Worm (Caenorhabditis elegans) whole organism, L2 larva: Measurements from ENCODE around the gene tbx-9.
A peak's percentile ranks its signal among the peaks of the same experiment; 100 is the strongest.

ENCODE experiments used
- C34F6.9 ChIP-seq: fragments of 150-350 bp; optimal IDR thresholded peaks from 2 replicates; lab custom pipeline; 2014; ENCODE audit warnings: missing biosample characterization, missing genetic modification characterization
- F13H6.1 ChIP-seq: sonication (generic microtip); optimal IDR thresholded peaks from 2 replicates; lab custom pipeline; 2016; ENCODE audit warnings: missing genetic modification characterization, missing compliant biosample characterization
- R02D3.7 ChIP-seq: fragments of 150-350 bp; optimal IDR thresholded peaks from 2 replicates; lab custom pipeline; 2014; ENCODE audit warnings: missing biosample characterization, missing genetic modification characterization
- Y55F3AM.14 ChIP-seq: fragments of 200-800 bp; sonication (Bioruptor generic); optimal IDR thresholded peaks from 2 replicates; lab custom pipeline; 2018; ENCODE audit warnings: mild to moderate bottlenecking, missing genetic modification characterization, missing compliant biosample characterization
- alr-1 ChIP-seq: fragments of 150-350 bp; optimal IDR thresholded peaks from 2 replicates; lab custom pipeline; 2014; ENCODE audit warnings: missing biosample characterization, missing genetic modification characterization
- aly-2 ChIP-seq: fragments of 150-350 bp; optimal IDR thresholded peaks from 2 replicates; lab custom pipeline; 2014; ENCODE audit warnings: missing biosample characterization, missing genetic modification characterization
- ama-1 ChIP-seq: fragments of 150-350 bp; optimal IDR thresholded peaks from 2 replicates; lab custom pipeline; 2018; ENCODE audit warnings: inconsistent platforms
- blmp-1 ChIP-seq: sonication (generic microtip); optimal IDR thresholded peaks from 2 replicates; lab custom pipeline; 2017; ENCODE audit warnings: missing genetic modification characterization, mild to moderate bottlenecking, missing compliant biosample characterization, antibody characterized with exemption, moderate library complexity; ENCODE audit not compliant: insufficient read depth
- ceh-16 ChIP-seq: fragments of 150-350 bp; optimal IDR thresholded peaks from 2 replicates; lab custom pipeline; 2014; ENCODE audit warnings: missing biosample characterization, missing genetic modification characterization
- ceh-82 ChIP-seq: fragments of 150-350 bp; optimal IDR thresholded peaks from 2 replicates; lab custom pipeline; 2014; ENCODE audit warnings: missing biosample characterization, missing genetic modification characterization
- crh-2 ChIP-seq: sonication (generic microtip); optimal IDR thresholded peaks from 2 replicates; lab custom pipeline; 2017; ENCODE audit warnings: missing biosample characterization, missing genetic modification characterization
- dmd-4 ChIP-seq: sonication (generic microtip); optimal IDR thresholded peaks from 2 replicates; lab custom pipeline; 2017; ENCODE audit warnings: missing biosample characterization, missing genetic modification characterization
- egl-27 ChIP-seq: sonication (generic microtip); optimal IDR thresholded peaks from 3 replicates; lab custom pipeline; 2017; ENCODE audit warnings: missing biosample characterization, missing genetic modification reagents, missing genetic modification characterization
- elt-1 ChIP-seq: fragments of 150-350 bp; optimal IDR thresholded peaks from 2 replicates; lab custom pipeline; 2014; ENCODE audit warnings: missing biosample characterization, missing genetic modification characterization
- elt-3 ChIP-seq: sonication (generic microtip); optimal IDR thresholded peaks from 2 replicates; lab custom pipeline; 2017; ENCODE audit warnings: missing biosample characterization, missing genetic modification characterization
- fos-1 ChIP-seq: fragments of 150-350 bp; optimal IDR thresholded peaks from 2 replicates; lab custom pipeline; 2014; ENCODE audit warnings: missing biosample characterization, missing genetic modification characterization
- gmeb-1 ChIP-seq: fragments of 150-350 bp; optimal IDR thresholded peaks from 2 replicates; lab custom pipeline; 2014; ENCODE audit warnings: missing biosample characterization, missing genetic modification characterization
- lin-11 ChIP-seq: fragments of 150-350 bp; sonication (generic microtip); optimal IDR thresholded peaks from 2 replicates; lab custom pipeline; 2014; ENCODE audit warnings: missing biosample characterization, missing genetic modification characterization, inconsistent platforms, mixed read lengths
- lin-13 ChIP-seq: fragments of 150-350 bp; optimal IDR thresholded peaks from 2 replicates; lab custom pipeline; 2014; ENCODE audit warnings: missing biosample characterization, missing genetic modification reagents, missing genetic modification characterization
- mab-5 ChIP-seq: fragments of 150-350 bp; optimal IDR thresholded peaks from 2 replicates; lab custom pipeline; 2014; ENCODE audit warnings: missing biosample characterization, missing genetic modification characterization
- nhr-10 ChIP-seq: sonication (generic microtip); optimal IDR thresholded peaks from 2 replicates; lab custom pipeline; 2017; ENCODE audit warnings: missing biosample characterization, missing genetic modification characterization
- nhr-11 ChIP-seq: fragments of 150-350 bp; optimal IDR thresholded peaks from 2 replicates; lab custom pipeline; 2014; ENCODE audit warnings: missing biosample characterization, missing genetic modification characterization
- nhr-237 ChIP-seq: fragments of 150-350 bp; optimal IDR thresholded peaks from 2 replicates; lab custom pipeline; 2014; ENCODE audit warnings: missing biosample characterization, missing genetic modification characterization
- nhr-77 ChIP-seq: fragments of 150-350 bp; optimal IDR thresholded peaks from 2 replicates; lab custom pipeline; 2014; ENCODE audit warnings: missing biosample characterization, missing genetic modification characterization
- peb-1 ChIP-seq: fragments of 150-350 bp; optimal IDR thresholded peaks from 2 replicates; lab custom pipeline; 2014; ENCODE audit warnings: missing biosample characterization, missing genetic modification characterization
- sem-4 ChIP-seq: fragments of 150-350 bp; optimal IDR thresholded peaks from 2 replicates; lab custom pipeline; 2014; ENCODE audit warnings: missing biosample characterization, missing genetic modification reagents, missing genetic modification characterization
- sma-3 ChIP-seq: sonication (generic microtip); optimal IDR thresholded peaks from 2 replicates; lab custom pipeline; 2016; ENCODE audit warnings: missing genetic modification reagents, missing genetic modification characterization, missing compliant biosample characterization
- snpc-4 ChIP-seq: fragments of 150-350 bp; optimal IDR thresholded peaks from 2 replicates; lab custom pipeline; 2014; ENCODE audit warnings: missing biosample characterization, missing genetic modification characterization
- unc-39 ChIP-seq: fragments of 150-350 bp; optimal IDR thresholded peaks from 2 replicates; lab custom pipeline; 2014; ENCODE audit warnings: missing biosample characterization, missing genetic modification characterization
- unc-55 ChIP-seq: fragments of 150-350 bp; sonication (generic microtip); optimal IDR thresholded peaks from 3 replicates; lab custom pipeline; 2014; ENCODE audit warnings: missing biosample characterization, missing genetic modification reagents, missing genetic modification characterization
- unc-62 ChIP-seq: fragments of 150-350 bp; optimal IDR thresholded peaks from 2 replicates; lab custom pipeline; 2014; ENCODE audit warnings: missing biosample characterization, missing genetic modification reagents, missing genetic modification characterization
- zag-1 ChIP-seq: fragments of 150-350 bp; optimal IDR thresholded peaks from 2 replicates; lab custom pipeline; 2014; ENCODE audit warnings: missing biosample characterization, missing genetic modification characterization

The tbx-9 gene

ce11 chrIII:10318062-10318609, 23.5 kb downstream of the tbx-9 start, which contains the start of the genes unc-50 and ostf-4:
Gene unc-50 (minus strand): TSS chrIII:10318162.
Gene ostf-4 (minus strand): TSS chrIII:10318559.
- TF ChIP-seq nhr-77 (tag; lab: Kevin White, UChicago): no peak
- no peak for TF ChIP-seq lin-13
- TF ChIP-seq mab-5 (tag; lab: Kevin White, UChicago): no peak
- no peak for TF ChIP-seq ceh-16
- TF ChIP-seq F13H6.1 (tag; lab: Kevin White, UChicago): no peak
- TF ChIP-seq ceh-82: no peak
- TF ChIP-seq lin-11 (tag; lab: Kevin White, UChicago): no peak
- no peak for TF ChIP-seq alr-1 (tag; lab: Kevin White, UChicago)
- no peak for TF ChIP-seq fos-1
- TF ChIP-seq nhr-10: no peak
- no peak for TF ChIP-seq sem-4 (tag; lab: Kevin White, UChicago)
- no peak for TF ChIP-seq zag-1 (tag; lab: Kevin White, UChicago)
- no peak for TF ChIP-seq nhr-11 (tag; lab: Kevin White, UChicago)

- TF ChIP-seq F13H6.1 (tag; lab: Kevin White, UChicago) (no peak), C34F6.9 (no peak), fos-1 (peak; percentile 75)
Measured at ce11 chrIII:10314234-10314633, 27.4 kb downstream of the tbx-9 start.

ce11 chrIII:10311016-10311415, 30.6 kb downstream of the tbx-9 start, which contains the start of gene T07A5.7:
Gene T07A5.7 (minus strand): TSS chrIII:10311116.
- TF ChIP-seq snpc-4 (tag; lab: Kevin White, UChicago) (no peak), unc-55 (GFP tag; lab: Kevin White, UChicago) (no peak), R02D3.7 (tag; lab: Kevin White, UChicago) (no peak), unc-39 (tag; lab: Kevin White, UChicago) (no peak), crh-2 (tag; lab: Kevin White, UChicago) (no peak), F13H6.1 (tag; lab: Kevin White, UChicago) (no peak)
- TF ChIP-seq, all 48 proteins: peak for 0

- no peak for TF ChIP-seq Y55F3AM.14 (GFP tag; lab: Kevin White, UChicago)
- TF ChIP-seq lin-11 (tag; lab: Kevin White, UChicago): no peak
- no peak for TF ChIP-seq nhr-237 (tag; lab: Kevin White, UChicago)
- peak; percentile 90 for TF ChIP-seq ceh-16
Measured at ce11 chrIII:10306049-10306448, 35.6 kb downstream of the tbx-9 start, which contains the start of gene T07A5.1. Gene T07A5.1 (minus strand): TSS chrIII:10306197.

- TF ChIP-seq fos-1 (peak; percentile 94), Y55F3AM.14 (GFP tag; lab: Kevin White, UChicago) (no peak), unc-62 (no peak), blmp-1 (tag; lab: Kevin White, UChicago) (no peak)
Measured at ce11 chrIII:10305295-10305694, 36.4 kb downstream of the tbx-9 start.

- no peak for TF ChIP-seq fos-1
- TF ChIP-seq alr-1 (tag; lab: Kevin White, UChicago): no peak
- no peak for TF ChIP-seq ceh-82
- no peak for TF ChIP-seq nhr-10
- TF ChIP-seq sma-3 (GFP tag; lab: Kevin White, UChicago): no peak
- TF ChIP-seq dmd-4 (tag; lab: Kevin White, UChicago): no peak
- TF ChIP-seq elt-1 (tag; lab: Kevin White, UChicago): no peak
- no peak for TF ChIP-seq peb-1 (tag; lab: Kevin White, UChicago)
- TF ChIP-seq gmeb-1: no peak
- TF ChIP-seq aly-2 (tag; lab: Kevin White, UChicago): no peak
- TF ChIP-seq unc-62: no peak
- TF ChIP-seq ama-1: no peak
- no peak for TF ChIP-seq blmp-1 (tag; lab: Kevin White, UChicago)
- no peak for TF ChIP-seq egl-27
- no peak for TF ChIP-seq elt-3
Measured at ce11 chrIII:10300078-10300477, 41.6 kb downstream of the tbx-9 start, which contains the start of gene vglu-3. Gene vglu-3 (plus strand): TSS chrIII:10300378.
